Fruit fly (Drosophila melanogaster): ENCODE data around the gene CG15545.

CG15545 gene

DNA sequence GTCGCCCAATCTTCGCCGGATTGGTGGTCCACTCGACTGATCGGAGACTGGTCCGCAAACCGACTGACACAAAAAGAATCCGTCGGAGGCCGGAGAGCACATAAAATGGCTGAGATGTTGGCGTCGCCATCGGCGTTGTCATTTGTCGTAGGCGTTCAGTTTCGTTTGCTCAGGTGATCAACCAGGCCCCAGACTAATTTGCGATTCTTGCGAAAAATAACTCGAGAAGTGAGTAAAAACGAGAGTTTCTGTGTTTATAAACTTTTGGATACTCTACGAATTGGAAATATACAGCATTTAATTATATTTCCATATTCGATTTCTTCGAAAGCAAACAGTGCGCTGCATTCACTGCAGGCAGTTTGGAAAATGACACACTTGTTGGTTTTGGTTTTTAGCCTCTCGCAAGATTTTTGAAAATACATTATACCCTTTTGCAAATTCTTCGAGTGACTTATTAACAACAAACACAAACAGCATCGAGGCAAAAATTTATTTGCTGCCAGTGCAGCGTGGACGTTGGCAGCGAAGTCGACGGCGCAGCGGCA, 4.1 kb upstream of the CG15545 start, which contains the start of gene CG15546 (continued):
- TF ChIP-seq OdsH (GFP tag; optimal IDR thresholded peaks at IDR 0.05) (peak; percentile 24), svp (GFP tag) (peak; percentile 34), Eip78C (GFP tag) (peak; percentile 44), CG10669 (GFP tag; optimal IDR thresholded peaks at IDR 0.05) (no peak), topi (GFP tag; optimal IDR thresholded peaks at IDR 0.05) (peak; percentile 21), CG10631 (GFP tag; optimal IDR thresholded peaks at IDR 0.05) (no peak), Hr4 (GFP tag; optimal IDR thresholded peaks at IDR 0.05) (no peak), CG8119 (GFP tag; IDR thresholded peaks at IDR 0.05) (peak; percentile 53), CG11902 (GFP tag; optimal IDR thresholded peaks at IDR 0.05) (no peak), CG11762 (GFP tag; optimal IDR thresholded peaks at IDR 0.05; ENCODE audit: insufficient read depth) (no peak), Eip93F (GFP tag; optimal IDR thresholded peaks at IDR 0.05) (no peak), Gug (GFP tag; IDR thresholded peaks at IDR 0.05) (peak; percentile 50; the same call in 1 of the 2 replicates), Sox15 (GFP tag; optimal IDR thresholded peaks at IDR 0.05) (no peak), CG34406 (GFP tag; optimal IDR thresholded peaks at IDR 0.05) (no peak), fd59A (GFP tag; optimal IDR thresholded peaks at IDR 0.05) (no peak), Ets96B (tag; optimal IDR thresholded peaks at IDR 0.05) (no peak), CG6163 (GFP tag; IDR thresholded peaks at IDR 0.05) (peak; percentile 71; the same call in 2 of the 3 replicates), Met (GFP tag; optimal IDR thresholded peaks at IDR 0.05) (no peak), CG3032 (tag; optimal IDR thresholded peaks at IDR 0.05) (no peak), spab (GFP tag; optimal IDR thresholded peaks at IDR 0.05) (no peak), Eip75B (GFP tag; optimal IDR thresholded peaks at IDR 0.05) (no peak), pdm3 (GFP tag; optimal IDR thresholded peaks at IDR 0.05) (peak; percentile 26), Blimp-1 (GFP tag; optimal IDR thresholded peaks at IDR 0.05) (no peak), CG31627 (GFP tag; optimal IDR thresholded peaks at IDR 0.05) (peak; percentile 37), lz (GFP tag; optimal IDR thresholded peaks at IDR 0.05) (peak; percentile 0), CG8632 (GFP tag; optimal IDR thresholded peaks at IDR 0.05) (no peak), vri (GFP tag; optimal IDR thresholded peaks at IDR 0.05) (no peak), CG6854 (GFP tag; optimal IDR thresholded peaks at IDR 0.05) (no peak)

DNA sequence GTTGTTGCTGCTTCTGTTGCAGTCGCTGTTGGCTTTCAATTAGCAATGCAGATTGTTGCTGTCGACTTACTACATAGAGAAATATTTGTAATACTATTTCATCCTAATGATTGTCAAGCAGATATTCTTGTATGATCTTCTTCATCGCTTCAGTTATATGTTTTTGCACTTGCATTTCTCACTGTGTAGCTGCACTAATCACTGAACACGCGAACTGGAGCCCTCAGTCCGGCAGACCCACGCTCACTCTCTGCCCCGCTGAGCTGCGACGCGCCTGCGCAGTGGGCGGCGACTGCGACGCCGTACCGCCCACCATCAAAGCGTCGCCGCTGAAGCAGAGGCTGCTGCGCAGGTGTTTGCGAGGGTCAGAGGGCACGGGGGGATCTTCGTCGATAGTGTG, 2.5 kb upstream of the CG15545 start:
- TF ChIP-seq Eip78C (GFP tag) (peak; percentile 61), CG7368 (GFP tag; optimal IDR thresholded peaks at IDR 0.05) (no peak), CG6792 (GFP tag; optimal IDR thresholded peaks at IDR 0.05) (no peak), eg (GFP tag; IDR thresholded peaks at IDR 0.05) (peak; percentile 60; the same call in 1 of the 3 replicates), CG8119 (GFP tag; IDR thresholded peaks at IDR 0.05) (0 out of 3 replicates have a peak, but pooled peaks have one; percentile 44), CG3919 (GFP tag; optimal IDR thresholded peaks at IDR 0.05) (peak; percentile 49), Sox15 (GFP tag; optimal IDR thresholded peaks at IDR 0.05) (no peak), ss (GFP tag; optimal IDR thresholded peaks at IDR 0.05) (peak in 1 of 2 experiments; percentile 59), CG32006 (GFP tag; optimal IDR thresholded peaks at IDR 0.05) (peak; percentile 45), CG16779 (tag; optimal IDR thresholded peaks at IDR 0.05) (no peak), CG6163 (GFP tag; IDR thresholded peaks at IDR 0.05) (peak; percentile 60; the same call in 2 of the 3 replicates), Lpt (GFP tag; optimal IDR thresholded peaks at IDR 0.05) (peak; percentile 13), Hr4 (GFP tag; optimal IDR thresholded peaks at IDR 0.05) (peak; percentile 55), Eip75B (GFP tag; optimal IDR thresholded peaks at IDR 0.05) (peak; percentile 7), CG10669 (GFP tag; optimal IDR thresholded peaks at IDR 0.05) (peak; percentile 1), Eip93F (GFP tag; optimal IDR thresholded peaks at IDR 0.05) (no peak), pdm3 (GFP tag; optimal IDR thresholded peaks at IDR 0.05) (peak; percentile 13), Blimp-1 (GFP tag; optimal IDR thresholded peaks at IDR 0.05) (no peak), CG11294 (GFP tag; IDR thresholded peaks at IDR 0.05) (0 out of 2 replicates have a peak, but pooled peaks have one; percentile 9), CG15336 (GFP tag; IDR thresholded peaks at IDR 0.05) (0 out of 2 replicates have a peak, but pooled peaks have one; percentile 34), topi (GFP tag; optimal IDR thresholded peaks at IDR 0.05) (no peak), dac (GFP tag; optimal IDR thresholded peaks at IDR 0.05) (no peak), Hr39 (GFP tag; optimal IDR thresholded peaks at IDR 0.05) (no peak), spab (GFP tag; optimal IDR thresholded peaks at IDR 0.05) (no peak)
